Worm (Caenorhabditis elegans): Measurements from ENCODE around the gene C55A1.4.
A peak's percentile ranks its signal among the peaks of the same experiment; 100 is the strongest.

The C55A1.4 gene

DNA sequence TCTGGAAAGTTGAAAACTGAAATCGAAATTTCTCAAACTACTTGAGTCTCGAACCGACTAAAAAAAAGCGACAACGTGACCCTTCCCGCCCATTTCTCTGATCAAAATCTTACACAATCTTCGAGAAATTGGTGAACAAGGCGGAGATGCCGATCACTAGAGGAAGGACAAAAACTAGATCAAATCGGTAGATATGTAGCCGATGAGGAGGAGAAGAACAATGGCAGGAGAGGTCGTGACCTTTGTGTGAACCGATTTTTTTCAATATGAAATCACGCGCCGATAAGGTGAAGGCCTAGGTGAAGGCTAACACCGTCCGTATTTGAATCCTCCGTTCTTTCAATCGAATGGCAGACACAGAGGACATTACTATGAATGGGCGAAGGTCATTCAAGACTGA lies 17.9 kb upstream of the C55A1.4 start:
- TF ChIP-seq rnt-1 (tag; optimal IDR thresholded peaks at IDR 0.05), result peak; percentile 22
- TF ChIP-seq pax-1 (tag; optimal IDR thresholded peaks at IDR 0.05), result no peak

DNA sequence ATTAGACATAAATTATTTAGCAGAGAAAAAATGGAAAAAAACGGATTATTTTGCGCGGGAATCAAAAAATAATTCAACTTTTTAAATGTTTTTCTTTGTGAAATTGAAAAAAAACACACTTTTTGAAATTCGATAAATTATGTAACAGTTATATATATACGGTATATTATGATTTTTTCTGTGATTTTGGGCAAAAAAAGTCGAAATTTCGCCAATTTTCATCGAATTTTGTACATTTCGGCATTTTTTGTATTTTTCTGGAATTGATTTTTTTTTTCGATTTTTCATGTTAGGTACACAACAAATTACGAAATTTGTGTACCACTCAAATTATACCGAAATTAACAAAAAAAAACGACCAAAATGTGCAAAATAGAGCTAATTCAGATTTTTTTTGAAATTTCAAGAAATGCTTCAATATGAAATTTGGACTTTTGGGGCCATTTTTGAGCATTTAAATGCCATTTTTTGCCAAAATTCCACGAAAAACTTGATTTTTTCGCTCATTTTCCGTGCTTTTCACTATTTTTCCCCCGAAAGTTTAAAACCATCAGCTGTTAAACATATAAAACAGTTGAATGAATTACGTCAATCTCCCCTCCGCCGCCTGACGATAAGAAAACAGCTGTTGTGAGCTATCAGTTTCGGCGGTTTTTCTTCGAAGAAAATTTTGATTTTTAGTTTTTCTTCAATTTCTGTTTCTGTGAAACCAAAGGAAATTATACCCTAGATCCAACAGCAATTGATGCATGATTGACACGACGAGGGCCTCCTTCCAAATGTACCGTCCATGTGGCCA lies 15.4 kb upstream of the C55A1.4 start:
- TF ChIP-seq ceh-24 (tag; optimal IDR thresholded peaks at IDR 0.05) (no peak), ceh-30 (tag; optimal IDR thresholded peaks at IDR 0.05) (no peak), sox-4 (tag; optimal IDR thresholded peaks at IDR 0.05) (no peak), eyg-1 (tag; optimal IDR thresholded peaks at IDR 0.05) (no peak), pat-9 (tag; optimal IDR thresholded peaks at IDR 0.05) (no peak), hlh-13 (GFP tag; optimal IDR thresholded peaks at IDR 0.05) (no peak), lin-11 (tag; optimal IDR thresholded peaks at IDR 0.05) (no peak), ceh-48 (tag; optimal IDR thresholded peaks at IDR 0.05) (no peak), ceh-9 (tag; optimal IDR thresholded peaks at IDR 0.05) (no peak), ceh-19 (GFP tag; optimal IDR thresholded peaks at IDR 0.05) (no peak), C08G9.2 (tag; optimal IDR thresholded peaks at IDR 0.05) (no peak), tbx-2 (tag; optimal IDR thresholded peaks at IDR 0.05) (no peak), mec-3 (tag; optimal IDR thresholded peaks at IDR 0.05; ENCODE audit: borderline replicate concordance) (no peak), pha-4 (tag; optimal IDR thresholded peaks at IDR 0.05) (no peak), zip-5 (tag; optimal IDR thresholded peaks at IDR 0.05) (no peak), unc-3 (GFP tag; conservative IDR thresholded peaks at IDR 0.05) (no peak), unc-3 (tag; optimal IDR thresholded peaks at IDR 0.05) (no peak), pqm-1 (tag; optimal IDR thresholded peaks at IDR 0.05) (no peak), nhr-11 (tag; optimal IDR thresholded peaks at IDR 0.05) (no peak), ceh-6 (GFP tag; optimal IDR thresholded peaks at IDR 0.05) (no peak)

DNA sequence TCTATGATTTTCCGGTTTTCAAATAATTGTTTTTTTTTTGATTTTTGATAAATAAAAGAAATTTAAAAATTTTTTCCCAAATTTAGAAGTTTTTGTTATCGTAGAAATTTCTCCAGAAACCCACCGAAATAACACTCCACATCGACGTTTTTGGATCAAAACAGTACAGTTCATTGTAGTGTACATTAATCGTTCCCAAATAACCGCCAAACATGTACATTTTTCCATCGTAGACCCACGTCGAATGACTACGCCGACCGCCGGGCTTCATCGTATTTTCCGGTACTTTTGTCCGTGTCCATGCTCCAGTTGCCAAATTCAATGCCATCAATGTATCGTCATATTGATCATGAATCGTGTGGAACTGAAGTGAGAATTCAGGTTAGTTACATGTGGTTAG lies 11.0 kb upstream of the C55A1.4 start, which contains the start of gene F53E4.2:
TSS of gene F53E4.2 (plus strand) at position 301 of the 400 bp plus-strand sequence.
- TF ChIP-seq tbx-2 (tag; optimal IDR thresholded peaks at IDR 0.05), result no peak
- no peak for TF ChIP-seq unc-42 (tag; optimal IDR thresholded peaks at IDR 0.05)
- TF ChIP-seq fax-1 (tag; optimal IDR thresholded peaks at IDR 0.05), result no peak
- no peak for TF ChIP-seq K02D7.2 (tag; optimal IDR thresholded peaks at IDR 0.05)
- TF ChIP-seq nhr-11 (tag; optimal IDR thresholded peaks at IDR 0.05), result no peak
- no peak for TF ChIP-seq hlh-30 (tag; optimal IDR thresholded peaks at IDR 0.05; ENCODE audit: insufficient read depth)
- no peak for TF ChIP-seq ceh-9 (tag; optimal IDR thresholded peaks at IDR 0.05)
- no peak for TF ChIP-seq ama-1 (optimal IDR thresholded peaks at IDR 0.05)
- no peak for TF ChIP-seq nhr-232 (tag; optimal IDR thresholded peaks at IDR 0.05)
- no peak for TF ChIP-seq madf-2 (tag; optimal IDR thresholded peaks at IDR 0.05)

DNA sequence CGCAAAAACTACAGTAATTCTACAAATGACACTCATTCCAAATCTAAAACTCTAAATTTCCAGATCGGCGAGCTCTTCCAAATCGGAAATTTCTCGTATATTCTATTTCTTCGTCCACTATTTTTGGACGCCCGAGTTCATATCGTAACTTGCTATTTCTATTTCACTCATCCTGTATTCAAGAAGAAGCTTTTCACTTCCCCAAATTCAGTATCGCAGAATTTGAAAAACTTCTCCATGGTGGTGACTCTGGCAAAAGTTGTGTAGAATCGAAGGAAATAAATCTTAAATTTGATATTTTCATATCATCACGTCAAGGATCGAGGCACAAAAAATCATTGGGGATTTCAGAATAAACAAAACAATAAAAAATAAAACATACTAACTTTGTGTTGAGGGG lies 9.1 kb upstream of the C55A1.4 start:
- TF ChIP-seq ceh-45 (GFP tag; IDR thresholded peaks at IDR 0.05) (no peak), pqm-1 (tag; optimal IDR thresholded peaks at IDR 0.05) (no peak), eyg-1 (tag; optimal IDR thresholded peaks at IDR 0.05) (no peak), ceh-19 (GFP tag; optimal IDR thresholded peaks at IDR 0.05) (no peak), fkh-6 (tag; optimal IDR thresholded peaks at IDR 0.05) (no peak), ceh-34 (tag; optimal IDR thresholded peaks at IDR 0.05) (no peak), npax-4 (tag; optimal IDR thresholded peaks at IDR 0.05) (no peak), ceh-48 (tag; optimal IDR thresholded peaks at IDR 0.05) (no peak), ceh-31 (tag; optimal IDR thresholded peaks at IDR 0.05) (no peak), F13H6.1 (tag; optimal IDR thresholded peaks at IDR 0.05) (no peak), pax-1 (tag; optimal IDR thresholded peaks at IDR 0.05) (no peak), ceh-24 (tag; optimal IDR thresholded peaks at IDR 0.05) (no peak), T23F11.4 (GFP tag; optimal IDR thresholded peaks at IDR 0.05) (no peak), dve-1 (tag; optimal IDR thresholded peaks at IDR 0.05) (no peak), Y22D7AL.16 (tag; optimal IDR thresholded peaks at IDR 0.05) (no peak), elt-2 (tag; optimal IDR thresholded peaks at IDR 0.05) (no peak), gmeb-2 (tag; optimal IDR thresholded peaks at IDR 0.05) (no peak), rnt-1 (tag; optimal IDR thresholded peaks at IDR 0.05) (no peak), nhr-11 (tag; optimal IDR thresholded peaks at IDR 0.05) (no peak)
